Worm (Caenorhabditis elegans) whole organism, young adult: Measurements from ENCODE around the gene str-44.

Experiments
- F57C9.4 ChIP-seq: sonication (generic microtip); optimal IDR thresholded peaks from 2 replicates; lab custom pipeline; 2017; ENCODE audit warnings: mild to moderate bottlenecking, missing genetic modification characterization, missing compliant biosample characterization
- T07F8.4 ChIP-seq: sonication (generic microtip); optimal IDR thresholded peaks from 2 replicates; lab custom pipeline; 2016; ENCODE audit warnings: mild to moderate bottlenecking, missing genetic modification characterization, moderate library complexity, missing compliant biosample characterization
- Y79H2A.3 ChIP-seq: fragments of 200-800 bp; sonication (Bioruptor generic); conservative IDR thresholded peaks from 2 replicates; pipeline ENCODE4 v1.3.6; 2022; ENCODE audit warnings: missing genetic modification reagents, missing genetic modification characterization, missing compliant biosample characterization
- ama-1 ChIP-seq, 3 experiments: fragments of 150-350 bp in 1 of 3; sonication (generic microtip) in 2 of 3; optimal IDR thresholded peaks; 2 replicates each; lab custom pipeline; 2014 to 2018; ENCODE audit warnings: missing biosample characterization in 2 of 3, missing genetic modification characterization in 2 of 3, missing genetic modification reagents in 2 of 3
- ceh-91 ChIP-seq: fragments of 200-800 bp; sonication (Bioruptor generic); IDR thresholded peaks from 2 replicates; pipeline ENCODE4 v1.3.6; 2022; ENCODE audit warnings: missing genetic modification reagents, missing genetic modification characterization, missing compliant biosample characterization
- egl-18 ChIP-seq: fragments of 200-800 bp; sonication (Bioruptor generic); IDR thresholded peaks from 2 replicates; pipeline ENCODE4 v1.3.6; 2022; ENCODE audit warnings: missing genetic modification reagents, missing genetic modification characterization, missing compliant biosample characterization
- madf-10 ChIP-seq: sonication (generic microtip); optimal IDR thresholded peaks from 2 replicates; lab custom pipeline; 2016; ENCODE audit warnings: mild to moderate bottlenecking, missing genetic modification characterization, missing compliant biosample characterization
- nfya-1 ChIP-seq: sonication (generic microtip); optimal IDR thresholded peaks from 2 replicates; lab custom pipeline; 2017; ENCODE audit warnings: antibody characterized with exemption, missing compliant biosample characterization, missing genetic modification characterization, borderline replicate concordance; ENCODE audit not compliant: insufficient read depth
- nhr-179 ChIP-seq: sonication (generic microtip); optimal IDR thresholded peaks from 2 replicates; lab custom pipeline; 2016; ENCODE audit warnings: mild to moderate bottlenecking, missing genetic modification characterization, missing compliant biosample characterization
- snpc-1.1 ChIP-seq: sonication (generic microtip); optimal IDR thresholded peaks from 2 replicates; lab custom pipeline; 2017; ENCODE audit warnings: missing genetic modification characterization, mild to moderate bottlenecking, missing compliant biosample characterization, antibody characterized with exemption, moderate library complexity, missing genotype, missing genetic modification reagents; ENCODE audit not compliant: insufficient read depth
- snpc-4 ChIP-seq, 5 experiments: fragments of 150-350 bp in 1 of 5; sonication (generic microtip) in 4 of 5; optimal IDR thresholded peaks; 2 replicates each; lab custom pipeline; 2014 to 2018; ENCODE audit warnings: missing genetic modification characterization in 5 of 5, missing biosample characterization in 3 of 5, antibody characterized with exemption in 2 of 5, mild to moderate bottlenecking in 2 of 5, missing compliant biosample characterization in 2 of 5, missing genotype in 2 of 5, moderate library complexity in 2 of 5, missing genetic modification reagents in 1 of 5
- tbp1 ChIP-seq: fragments of 200-800 bp; sonication (Bioruptor generic); optimal IDR thresholded peaks from 2 replicates; lab custom pipeline; 2018; ENCODE audit warnings: mild to moderate bottlenecking, missing genetic modification characterization, missing compliant biosample characterization

DNA sequence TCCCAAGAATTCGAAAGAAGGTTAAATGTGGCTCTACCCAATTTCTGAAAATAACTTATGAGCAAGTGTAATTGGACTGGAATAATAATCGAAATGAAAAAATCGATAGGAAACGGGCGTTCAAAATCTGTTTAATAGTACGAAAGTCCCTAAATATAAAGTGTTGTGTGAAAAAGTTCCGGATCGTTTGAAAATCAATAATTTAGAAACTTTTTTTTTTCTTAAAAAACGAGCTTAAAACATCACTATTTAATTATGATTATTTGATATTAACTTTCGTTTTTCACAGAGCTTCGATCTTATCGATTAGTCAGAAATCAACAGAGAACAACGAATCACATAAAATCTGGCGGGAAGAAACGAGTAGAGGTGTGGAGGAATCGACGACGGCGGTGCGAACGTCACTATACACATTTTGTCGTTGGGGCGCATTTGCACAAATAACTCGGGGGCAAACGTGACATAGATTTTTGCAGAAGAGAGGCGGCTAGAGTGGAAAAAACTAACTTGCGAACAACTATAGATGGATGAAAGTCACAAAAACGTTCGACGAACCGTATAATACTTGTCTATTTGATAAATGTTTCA is 32.2 kb upstream of the str-44 start, which contains the start of gene hecd-1:
- TF ChIP-seq F57C9.4 (tag; lab: Kevin White, UChicago) (no peak), nfya-1 (tag; lab: Kevin White, UChicago) (no peak), madf-10 (tag; lab: Kevin White, UChicago) (no peak), nhr-179 (tag; lab: Kevin White, UChicago) (no peak), ama-1 (optimal IDR thresholded peaks at IDR 0.05; lab: Kevin White, UChicago) (no peak), ama-1 (GFP tag; optimal IDR thresholded peaks at IDR 0.05; lab: Kevin White, UChicago) (no peak), ceh-91 (GFP tag; lab: Robert Waterston, UW) (no peak), T07F8.4 (tag; lab: Kevin White, UChicago) (no peak), tbp1 (no peak), snpc-4 (GFP tag; optimal IDR thresholded peaks at IDR 0.05; lab: Kevin White, UChicago) (no peak), snpc-4 (tag; optimal IDR thresholded peaks at IDR 0.05; lab: Kevin White, UChicago) (no peak), egl-18 (no peak), snpc-1.1 (tag; lab: Kevin White, UChicago) (no peak), Y79H2A.3 (GFP tag; lab: Robert Waterston, UW) (no peak)
